Worm (Caenorhabditis elegans): ENCODE measurements around the gene shc-2.

The shc-2 gene

ce11 chrII:4985961-4986503 is 17.1 kb downstream of the shc-2 start:
- TF ChIP-seq ztf-3 (GFP tag; optimal IDR thresholded peaks at IDR 0.05) = no peak
- TF ChIP-seq ama-1 (optimal IDR thresholded peaks at IDR 0.05) = no peak
- TF ChIP-seq ama-1 (GFP tag; optimal IDR thresholded peaks at IDR 0.05) = no peak
- no peak for TF ChIP-seq nhr-90 (tag; optimal IDR thresholded peaks at IDR 0.05)
- TF ChIP-seq madf-10 (tag; optimal IDR thresholded peaks at IDR 0.05) = no peak
- TF ChIP-seq rcor-1 (GFP tag; IDR thresholded peaks at IDR 0.05) = no peak

ce11 chrII:4986664-4987063 is 17.7 kb downstream of the shc-2 start:
- TF ChIP-seq Y79H2A.3 (GFP tag; conservative IDR thresholded peaks at IDR 0.05) (no peak), fkh-3 (tag; optimal IDR thresholded peaks at IDR 0.05) (no peak), lin-54 (GFP tag; optimal IDR thresholded peaks at IDR 0.05) (no peak), lsl-1 (GFP tag; optimal IDR thresholded peaks at IDR 0.05) (no peak), nhr-80 (tag; optimal IDR thresholded peaks at IDR 0.05) (no peak), K11D2.4 (GFP tag; IDR thresholded peaks at IDR 0.05) (no peak), F52B5.7 (tag; optimal IDR thresholded peaks at IDR 0.05) (no peak), C06A6.2 (GFP tag; conservative IDR thresholded peaks at IDR 0.05) (no peak), let-607 (tag; optimal IDR thresholded peaks at IDR 0.05) (no peak), ztf-25 (GFP tag; IDR thresholded peaks at IDR 0.05) (no peak), F10E7.11 (tag; optimal IDR thresholded peaks at IDR 0.05) (no peak), hmg-20 (GFP tag; IDR thresholded peaks at IDR 0.05) (no peak), B0261.1 (tag; optimal IDR thresholded peaks at IDR 0.05) (no peak), egl-18 (GFP tag; IDR thresholded peaks at IDR 0.05) (no peak), F55B11.4 (tag; optimal IDR thresholded peaks at IDR 0.05; ENCODE audit: borderline replicate concordance, insufficient read depth) (no peak), rec-8 (tag; optimal IDR thresholded peaks at IDR 0.05) (no peak), ztf-22 (GFP tag; optimal IDR thresholded peaks at IDR 0.05) (no peak), rpc-1 (optimal IDR thresholded peaks at IDR 0.05) (no peak), rpc-1 (tag; optimal IDR thresholded peaks at IDR 0.05) (no peak), pha-4 (tag; optimal IDR thresholded peaks at IDR 0.05) (no peak)

- no peak for TF ChIP-seq die-1 (tag; optimal IDR thresholded peaks at IDR 0.05)
- TF ChIP-seq F57C9.4 (tag; optimal IDR thresholded peaks at IDR 0.05) = no peak
- TF ChIP-seq ceh-58 (GFP tag; IDR thresholded peaks at IDR 0.05) = no peak
- TF ChIP-seq xnd-1 (tag; optimal IDR thresholded peaks at IDR 0.05) = no peak
- TF ChIP-seq K11D2.4 (GFP tag; IDR thresholded peaks at IDR 0.05) = no peak
- no peak for TF ChIP-seq ztf-18 (tag; optimal IDR thresholded peaks at IDR 0.05)
- TF ChIP-seq ztf-3 (GFP tag; optimal IDR thresholded peaks at IDR 0.05) = no peak
- no peak for TF ChIP-seq dpff-1 (tag; optimal IDR thresholded peaks at IDR 0.05)
- TF ChIP-seq lin-54 (GFP tag; optimal IDR thresholded peaks at IDR 0.05) = no peak
- no peak for TF ChIP-seq ceh-79 (tag; optimal IDR thresholded peaks at IDR 0.05)
- TF ChIP-seq B0019.2 (GFP tag; conservative IDR thresholded peaks at IDR 0.05) = no peak
- no peak for TF ChIP-seq sea-2 (GFP tag; IDR thresholded peaks at IDR 0.05)
Observed at ce11 chrII:4987257-4987656, 18.3 kb downstream of the shc-2 start.

- TF ChIP-seq nhr-80 (tag; optimal IDR thresholded peaks at IDR 0.05) (no peak), aptf-3 (GFP tag; IDR thresholded peaks at IDR 0.05) (0 out of 2 replicates have a peak, but pooled peaks have one; percentile 33)
Observed at ce11 chrII:4989802-4990201, 20.8 kb downstream of the shc-2 start, which contains the start of gene T27F7.12. TSS of gene T27F7.12 (plus strand) at chrII:4990102.
